Worm (Caenorhabditis elegans): ENCODE results near the gene B0507.4.

ce11 chrV:8765938-8766337, 11.2 kb downstream of the B0507.4 start, which contains the start of gene B0507.9:
- TF ChIP-seq ceh-88 (GFP tag; IDR thresholded peaks at IDR 0.05) (no peak), zip-4 (GFP tag; optimal IDR thresholded peaks at IDR 0.05) (no peak), pqm-1 (tag; optimal IDR thresholded peaks at IDR 0.05) (no peak), C04F5.9 (tag; optimal IDR thresholded peaks at IDR 0.05) (no peak), lsy-2 (tag; optimal IDR thresholded peaks at IDR 0.05) (no peak)
